Worm (Caenorhabditis elegans) whole organism, young adult: ENCODE data around the gene C43H6.12.

ENCODE experiments used
- B0336.3 ChIP-seq: fragments of 200-800 bp; sonication (Bioruptor generic); IDR thresholded peaks from 2 replicates; pipeline ENCODE4 v1.3.6; 2022; ENCODE audit warnings: missing genetic modification characterization, missing compliant biosample characterization
- F55B11.4 ChIP-seq: sonication (generic microtip); optimal IDR thresholded peaks from 2 replicates; lab custom pipeline; 2016; ENCODE audit warnings: missing compliant biosample characterization, missing genetic modification characterization, borderline replicate concordance; ENCODE audit not compliant: insufficient read depth
- ama-1 ChIP-seq, 3 experiments: fragments of 150-350 bp in 1 of 3; sonication (generic microtip) in 2 of 3; optimal IDR thresholded peaks; 2 replicates each; lab custom pipeline; 2014 to 2018; ENCODE audit warnings: missing biosample characterization in 2 of 3, missing genetic modification characterization in 2 of 3, missing genetic modification reagents in 2 of 3
- ekl-4 ChIP-seq: fragments of 200-800 bp; sonication (Bioruptor generic); IDR thresholded peaks from 2 replicates; pipeline ENCODE4 v1.3.6; 2022; ENCODE audit warnings: missing genetic modification reagents, missing genetic modification characterization, missing compliant biosample characterization
- let-526 ChIP-seq: fragments of 200-800 bp; sonication (Bioruptor generic); IDR thresholded peaks from 2 replicates; pipeline ENCODE4 v1.3.6; 2022; ENCODE audit warnings: missing genetic modification reagents, missing genetic modification characterization, missing compliant biosample characterization
- lir-1 ChIP-seq: fragments of 200-800 bp; sonication (Bioruptor generic); conservative IDR thresholded peaks from 2 replicates; pipeline ENCODE4 v1.3.6; 2022; ENCODE audit warnings: missing genetic modification reagents, missing genetic modification characterization, missing compliant biosample characterization
- lsy-27 ChIP-seq: sonication (generic microtip); optimal IDR thresholded peaks from 2 replicates; lab custom pipeline; 2017; ENCODE audit warnings: missing genetic modification characterization, mild to moderate bottlenecking, missing compliant biosample characterization, antibody characterized with exemption, missing genotype, borderline replicate concordance; ENCODE audit not compliant: insufficient read depth
- sea-2 ChIP-seq: fragments of 200-800 bp; sonication (Bioruptor generic); IDR thresholded peaks from 2 replicates; pipeline ENCODE4 v1.3.6; 2022; ENCODE audit warnings: missing genetic modification characterization, missing compliant biosample characterization
- tlf-1 ChIP-seq: fragments of 200-800 bp; sonication (Bioruptor generic); optimal IDR thresholded peaks from 2 replicates; lab custom pipeline; 2018; ENCODE audit warnings: mild to moderate bottlenecking, missing genetic modification characterization, missing compliant biosample characterization
- ztf-22 ChIP-seq: fragments of 200-800 bp; sonication (Bioruptor generic); optimal IDR thresholded peaks from 2 replicates; lab custom pipeline; 2018; ENCODE audit warnings: mild to moderate bottlenecking, missing genetic modification characterization, moderate library complexity, missing compliant biosample characterization

ce11 chrX:2454914-2455313 is 45.5 kb downstream of the C43H6.12 start:
- TF ChIP-seq ama-1 (optimal IDR thresholded peaks at IDR 0.05; lab: Kevin White, UChicago) (no peak), ama-1 (GFP tag; optimal IDR thresholded peaks at IDR 0.05; lab: Kevin White, UChicago) (no peak), lsy-27 (tag; lab: Kevin White, UChicago) (no peak), F55B11.4 (tag; lab: Kevin White, UChicago) (no peak), tlf-1 (GFP tag; lab: Kevin White, UChicago) (no peak), ekl-4 (GFP tag; lab: Robert Waterston, UW) (no peak), B0336.3 (no peak), sea-2 (no peak), lir-1 (GFP tag; lab: Robert Waterston, UW) (no peak), ztf-22 (no peak), let-526 (GFP tag; lab: Robert Waterston, UW) (no peak)
